Worm (Caenorhabditis elegans) whole organism, L3 larva: ENCODE measurements around the gene srx-9.
"Not testable (repeated sequence)": the region's sequence is repeated elsewhere in the genome, so short reads cannot be mapped to it uniquely, and the experiment has no call there.

Experiments
- R02D3.7 ChIP-seq: fragments of 150-350 bp; optimal IDR thresholded peaks from 2 replicates; lab custom pipeline; 2014; ENCODE audit warnings: missing biosample characterization, missing genetic modification characterization
- ceh-28 ChIP-seq: fragments of 150-350 bp; optimal IDR thresholded peaks from 2 replicates; lab custom pipeline; 2014; ENCODE audit warnings: missing biosample characterization, missing genetic modification reagents, missing genetic modification characterization
- ceh-9 ChIP-seq: sonication (generic microtip); optimal IDR thresholded peaks from 2 replicates; lab custom pipeline; 2018; ENCODE audit warnings: missing biosample characterization, missing genetic modification characterization
- daf-12 ChIP-seq: fragments of 150-350 bp; optimal IDR thresholded peaks from 2 replicates; lab custom pipeline; 2014; ENCODE audit warnings: missing biosample characterization, missing genetic modification reagents, missing genetic modification characterization
- egl-27 ChIP-seq: sonication (generic microtip); optimal IDR thresholded peaks from 4 replicates; lab custom pipeline; 2017; ENCODE audit warnings: missing biosample characterization, missing genetic modification reagents, missing genetic modification characterization
- egl-5 ChIP-seq: fragments of 150-350 bp; optimal IDR thresholded peaks from 2 replicates; lab custom pipeline; 2017; ENCODE audit warnings: missing biosample characterization, missing genetic modification reagents, missing genetic modification characterization, inconsistent platforms
- elt-1 ChIP-seq: fragments of 150-350 bp; optimal IDR thresholded peaks from 2 replicates; lab custom pipeline; 2014; ENCODE audit warnings: missing biosample characterization, missing genetic modification characterization
- fkh-10 ChIP-seq: sonication (generic microtip); optimal IDR thresholded peaks from 2 replicates; lab custom pipeline; 2017; ENCODE audit warnings: missing biosample characterization, missing genetic modification reagents, missing genetic modification characterization
- nfya-1 ChIP-seq: sonication (generic microtip); optimal IDR thresholded peaks from 2 replicates; lab custom pipeline; 2017; ENCODE audit warnings: missing genetic modification characterization, mild to moderate bottlenecking, missing compliant biosample characterization, antibody characterized with exemption, moderate library complexity; ENCODE audit not compliant: insufficient read depth
- nhr-12 ChIP-seq: fragments of 150-350 bp; optimal IDR thresholded peaks from 2 replicates; lab custom pipeline; 2014; ENCODE audit warnings: missing biosample characterization, missing genetic modification characterization
- nhr-28 ChIP-seq: fragments of 150-350 bp; optimal IDR thresholded peaks from 2 replicates; lab custom pipeline; 2014; ENCODE audit warnings: missing biosample characterization, missing genetic modification characterization
- nhr-43 ChIP-seq: sonication (generic microtip); optimal IDR thresholded peaks from 2 replicates; lab custom pipeline; 2016; ENCODE audit warnings: mild to moderate bottlenecking, missing genetic modification characterization, missing compliant biosample characterization; ENCODE audit not compliant: poor library complexity, severe bottlenecking
- nhr-67 ChIP-seq: fragments of 150-350 bp; optimal IDR thresholded peaks from 2 replicates; lab custom pipeline; 2014; ENCODE audit warnings: missing biosample characterization, missing genetic modification characterization
- nhr-76 ChIP-seq: fragments of 150-350 bp; sonication (generic microtip); optimal IDR thresholded peaks from 5 replicates; lab custom pipeline; 2014; ENCODE audit warnings: missing biosample characterization, missing genetic modification characterization
- nhr-77 ChIP-seq: fragments of 150-350 bp; optimal IDR thresholded peaks from 2 replicates; lab custom pipeline; 2014; ENCODE audit warnings: missing biosample characterization, missing genetic modification characterization
- sea-2 ChIP-seq: fragments of 150-350 bp; sonication (generic microtip); optimal IDR thresholded peaks from 4 replicates; lab custom pipeline; 2014; ENCODE audit warnings: missing biosample characterization, missing genetic modification reagents, missing genetic modification characterization
- ztf-4 ChIP-seq: fragments of 150-350 bp; optimal IDR thresholded peaks from 2 replicates; lab custom pipeline; 2014; ENCODE audit warnings: missing biosample characterization, missing genetic modification characterization

The srx-9 gene

DNA sequence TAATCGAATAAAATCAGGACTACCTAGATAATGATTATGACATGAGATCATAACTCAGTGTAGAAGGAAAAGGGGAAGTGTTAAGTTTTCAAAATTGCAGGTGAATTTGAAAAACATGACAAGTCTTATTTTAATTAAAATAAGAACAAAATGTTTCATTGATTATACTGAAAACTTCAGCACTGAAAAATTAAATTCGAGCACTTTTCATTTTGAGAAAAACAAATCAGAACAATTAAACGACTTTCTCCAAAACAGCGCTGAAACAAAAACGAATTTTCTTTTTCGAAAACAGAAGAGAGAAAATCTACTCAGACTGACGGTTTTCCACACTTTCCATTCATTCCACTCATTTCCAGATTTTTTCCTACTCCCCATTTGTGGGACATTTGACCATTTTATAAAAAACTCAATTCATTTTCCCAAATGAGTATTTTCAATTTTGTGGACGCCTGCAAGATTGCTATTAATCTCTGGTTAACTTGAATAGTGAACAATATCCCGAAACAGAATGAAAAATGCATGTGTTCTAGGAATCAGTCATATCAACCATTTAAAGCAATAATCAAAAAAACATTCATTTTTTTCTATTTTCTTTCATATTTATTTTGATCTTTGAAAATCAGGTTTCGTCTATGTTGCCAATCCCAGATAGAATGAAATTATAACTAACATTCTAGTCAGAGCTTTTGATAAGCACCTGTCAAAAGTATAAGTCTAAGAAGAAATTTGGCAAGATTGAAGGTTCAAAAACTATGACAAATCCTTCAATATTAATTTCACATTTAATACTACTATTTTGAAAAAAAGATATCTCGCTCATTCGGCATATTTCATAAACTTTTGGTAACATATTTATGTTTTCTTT lies 42.8 kb downstream of the srx-9 start, which contains the start of the genes srh-231 and srh-275:
srh-231 (minus strand) TSS at position 51 of the 868 bp plus-strand sequence.
srh-275 (plus strand) TSS at position 818 of the 868 bp plus-strand sequence.
- TF ChIP-seq ceh-9 (tag; lab: Kevin White, UChicago) (no peak), egl-27 (tag; lab: Kevin White, UChicago) (no peak), nhr-28 (tag; lab: Kevin White, UChicago) (no peak)

DNA sequence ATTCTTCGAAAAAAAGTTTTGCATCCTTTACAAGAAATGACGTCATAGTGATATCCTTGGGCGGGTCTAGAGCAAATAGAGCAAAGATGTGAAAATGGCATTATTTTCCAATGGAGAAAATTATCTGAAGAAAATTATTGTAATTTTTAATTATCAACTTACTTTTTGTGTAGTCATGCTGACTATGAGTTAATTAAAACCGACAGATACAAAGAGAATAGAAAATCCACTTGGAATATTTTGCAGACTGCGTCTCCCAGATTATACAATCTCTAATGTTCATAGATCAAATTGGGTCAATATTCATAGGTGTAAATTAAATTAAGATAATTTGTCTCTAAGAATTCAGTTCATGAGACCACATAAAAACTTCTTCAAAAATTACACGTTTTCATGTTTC lies 45.7 kb downstream of the srx-9 start, which contains the start of gene nhr-149:
nhr-149 (minus strand) TSS at position 101 of the 400 bp plus-strand sequence.
- TF ChIP-seq ceh-9 (tag; lab: Kevin White, UChicago) = no peak
- no peak for TF ChIP-seq elt-1
- no peak for TF ChIP-seq daf-12 (tag; lab: Kevin White, UChicago)
- TF ChIP-seq nhr-67 (tag; lab: Kevin White, UChicago) = no peak
- no peak for TF ChIP-seq nhr-43
- no peak for TF ChIP-seq nhr-77 (tag; lab: Kevin White, UChicago)
- no peak for TF ChIP-seq ceh-28 (tag; lab: Kevin White, UChicago)
- TF ChIP-seq fkh-10 (GFP tag; lab: Kevin White, UChicago) = no peak
- no peak for TF ChIP-seq egl-5
- no peak for TF ChIP-seq ztf-4
- no peak for TF ChIP-seq sea-2
- TF ChIP-seq nhr-76 (tag; lab: Kevin White, UChicago) = no peak
- TF ChIP-seq nhr-12 (tag; lab: Kevin White, UChicago) = no peak
- TF ChIP-seq R02D3.7 = no peak

DNA sequence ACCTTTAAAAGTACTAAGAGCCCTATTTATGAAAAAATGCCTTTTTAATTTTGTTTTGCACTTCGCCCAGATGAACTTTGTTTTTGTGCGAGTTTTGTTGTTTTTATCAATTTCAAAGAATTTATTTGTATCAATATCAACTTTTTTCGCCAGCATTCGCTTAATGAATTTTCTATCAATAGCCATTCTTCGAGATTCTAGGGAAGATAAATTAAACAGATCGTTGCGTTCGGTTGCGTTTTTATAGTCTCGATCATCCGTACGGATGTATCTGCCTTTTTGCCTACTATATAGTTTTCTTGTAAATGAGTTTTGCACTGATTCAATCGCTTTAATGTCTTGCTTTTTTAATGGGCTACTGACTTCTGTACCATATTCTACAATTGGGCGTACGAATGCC lies 49.8 kb downstream of the srx-9 start, which contains the start of gene nhr-147:
nhr-147 (plus strand) TSS at position 301 of the 400 bp plus-strand sequence.
- not testable (repeated sequence) for TF ChIP-seq nhr-77 (tag; lab: Kevin White, UChicago); nhr-43; nfya-1 (tag; lab: Kevin White, UChicago)
